Fruit fly (Drosophila melanogaster): ENCODE measurements around the gene CG46435.

The CG46435 gene

dm6 chr3L:19585979-19586378, 41.1 kb downstream of the CG46435 start, which contains the start of the genes CG9231 and CG9330 (continued):
- TF ChIP-seq Sry-δ (GFP tag; optimal IDR thresholded peaks at IDR 0.05) (peak; percentile 22), CG31224 (GFP tag; IDR thresholded peaks at IDR 0.05) (no peak), CG4424 (GFP tag; optimal IDR thresholded peaks at IDR 0.05) (no peak), lab (GFP tag; optimal IDR thresholded peaks at IDR 0.05) (no peak), CG17802 (tag; optimal IDR thresholded peaks at IDR 0.05) (peak; percentile 88), sens-2 (GFP tag; IDR thresholded peaks at IDR 0.05) (no peak), CG7963 (GFP tag; IDR thresholded peaks at IDR 0.05; ENCODE audit: partially characterized antibody) (no peak), CG33213 (GFP tag; optimal IDR thresholded peaks at IDR 0.05) (peak; percentile 34), Fer2 (tag; optimal IDR thresholded peaks at IDR 0.05) (no peak), mam (GFP tag; optimal IDR thresholded peaks at IDR 0.05) (peak; percentile 2), Spps (tag; optimal IDR thresholded peaks at IDR 0.05) (no peak), CG34376 (GFP tag; optimal IDR thresholded peaks at IDR 0.05) (no peak), hb (GFP tag; IDR thresholded peaks at IDR 0.05; ENCODE audit: partially characterized antibody) (no peak), CG17186 (GFP tag; optimal IDR thresholded peaks at IDR 0.05) (peak; percentile 40), lbe (GFP tag; optimal IDR thresholded peaks at IDR 0.05) (peak; percentile 67), CG12391 (tag; optimal IDR thresholded peaks at IDR 0.05) (peak; percentile 82), repo (GFP tag; optimal IDR thresholded peaks at IDR 0.05) (no peak), lilli (GFP tag; optimal IDR thresholded peaks at IDR 0.05) (peak; percentile 58), CG18476 (GFP tag; optimal IDR thresholded peaks at IDR 0.05) (no peak), B-H2 (GFP tag; optimal IDR thresholded peaks at IDR 0.05) (no peak), ind (GFP tag; optimal IDR thresholded peaks at IDR 0.05) (peak; percentile 23), CG12942 (GFP tag; optimal IDR thresholded peaks at IDR 0.05) (no peak), ac (GFP tag; optimal IDR thresholded peaks at IDR 0.05) (no peak), Usf (GFP tag; optimal IDR thresholded peaks at IDR 0.05) (no peak), usp (GFP tag; optimal IDR thresholded peaks at IDR 0.05) (no peak), nerfin-2 (GFP tag; IDR thresholded peaks at IDR 0.05; ENCODE audit: partially characterized antibody) (no peak), CG14441 (GFP tag; IDR thresholded peaks at IDR 0.05) (no peak), Drgx (GFP tag; IDR thresholded peaks at IDR 0.05) (no peak), fd3F (GFP tag; optimal IDR thresholded peaks at IDR 0.05) (no peak), Chrac-16 (GFP tag; optimal IDR thresholded peaks at IDR 0.05) (no peak), chm (GFP tag; IDR thresholded peaks at IDR 0.05) (no peak), Atf-2 (GFP tag; optimal IDR thresholded peaks at IDR 0.05) (no peak), grau (tag; optimal IDR thresholded peaks at IDR 0.05) (peak; percentile 32), HmgZ (tag; optimal IDR thresholded peaks at IDR 0.05) (peak; percentile 56), CG18764 (GFP tag; optimal IDR thresholded peaks at IDR 0.05) (peak; percentile 19), CG5953 (GFP tag; IDR thresholded peaks at IDR 0.05) (no peak), CG11093 (GFP tag; IDR thresholded peaks at IDR 0.05) (no peak), Tbp (GFP tag; optimal IDR thresholded peaks at IDR 0.05) (no peak), CG33557 (GFP tag; optimal IDR thresholded peaks at IDR 0.05) (no peak), tio (GFP tag; optimal IDR thresholded peaks at IDR 0.05) (no peak), NC2β (GFP tag; optimal IDR thresholded peaks at IDR 0.05) (no peak), CG13894 (tag; optimal IDR thresholded peaks at IDR 0.05) (peak; percentile 41), CG9727 (GFP tag; optimal IDR thresholded peaks at IDR 0.05) (no peak), D19B (GFP tag; optimal IDR thresholded peaks at IDR 0.05) (no peak), pros (GFP tag; optimal IDR thresholded peaks at IDR 0.05) (no peak), ftz-f1 (GFP tag; optimal IDR thresholded peaks at IDR 0.05) (peak; percentile 57), cas (GFP tag; IDR thresholded peaks at IDR 0.05) (no peak), Sin3A (optimal IDR thresholded peaks at IDR 0.05) (peak; percentile 80), CG8290 (GFP tag; optimal IDR thresholded peaks at IDR 0.05) (peak; percentile 33), CG8290 (tag; optimal IDR thresholded peaks at IDR 0.05) (no peak), tup (GFP tag; optimal IDR thresholded peaks at IDR 0.05) (no peak), bab2 (GFP tag; optimal IDR thresholded peaks at IDR 0.05) (no peak), CG10366 (GFP tag; IDR thresholded peaks at IDR 0.05) (no peak)

Measured in whole organism, embryonic.